Worm (Caenorhabditis elegans) whole organism, mixed stage, embryonic: ENCODE results near the gene clc-22.

Experiments used
- M03D4.4 ChIP-seq: sonication (generic microtip); optimal IDR thresholded peaks from 2 replicates; lab custom pipeline; 2017; ENCODE audit warnings: mild to moderate bottlenecking, missing genetic modification characterization, missing compliant biosample characterization
- bed-3 ChIP-seq: fragments of 200-800 bp; sonication (Bioruptor generic); optimal IDR thresholded peaks from 3 replicates; lab custom pipeline; 2018; ENCODE audit warnings: mild to moderate bottlenecking, missing genetic modification characterization, moderate library complexity, missing compliant biosample characterization
- blmp-1 ChIP-seq: fragments of 150-350 bp; optimal IDR thresholded peaks from 2 replicates; lab custom pipeline; 2014; ENCODE audit warnings: missing biosample characterization, missing genetic modification characterization
- ceh-43 ChIP-seq: fragments of 200-800 bp; sonication (Bioruptor generic); optimal IDR thresholded peaks from 2 replicates; lab custom pipeline; 2018; ENCODE audit warnings: mild to moderate bottlenecking, missing genetic modification characterization, moderate library complexity, missing compliant biosample characterization
- ces-1 ChIP-seq: fragments of 150-350 bp; optimal IDR thresholded peaks from 2 replicates; lab custom pipeline; 2014; ENCODE audit warnings: missing biosample characterization, missing genetic modification reagents, missing genetic modification characterization
- cnd-1 ChIP-seq: fragments of 200-800 bp; sonication (Bioruptor generic); optimal IDR thresholded peaks from 2 replicates; lab custom pipeline; 2018; ENCODE audit warnings: mild to moderate bottlenecking, missing genetic modification characterization, missing compliant biosample characterization
- drap-1 ChIP-seq: fragments of 200-800 bp; sonication (Bioruptor generic); optimal IDR thresholded peaks from 3 replicates; lab custom pipeline; 2018; ENCODE audit warnings: mild to moderate bottlenecking, missing genetic modification characterization, missing compliant biosample characterization
- elt-1 ChIP-seq: sonication (generic microtip); optimal IDR thresholded peaks from 2 replicates; lab custom pipeline; 2017; ENCODE audit warnings: missing genetic modification characterization, mild to moderate bottlenecking, missing compliant biosample characterization, antibody characterized with exemption, moderate library complexity, borderline replicate concordance; ENCODE audit not compliant: insufficient read depth
- ham-2 ChIP-seq: fragments of 200-800 bp; sonication (Bioruptor generic); optimal IDR thresholded peaks from 2 replicates; lab custom pipeline; 2018; ENCODE audit warnings: mild to moderate bottlenecking, missing genetic modification characterization, missing compliant biosample characterization
- hlh-1 ChIP-seq: fragments of 150-350 bp; optimal IDR thresholded peaks from 2 replicates; lab custom pipeline; 2014; ENCODE audit warnings: missing biosample characterization, missing genetic modification reagents, missing genetic modification characterization
- lin-32 ChIP-seq: fragments of 200-800 bp; sonication (Bioruptor generic); optimal IDR thresholded peaks from 2 replicates; lab custom pipeline; 2018; ENCODE audit warnings: mild to moderate bottlenecking, missing genetic modification characterization, missing compliant biosample characterization
- mab-5 ChIP-seq: fragments of 150-350 bp; optimal IDR thresholded peaks from 2 replicates; lab custom pipeline; 2014; ENCODE audit warnings: missing biosample characterization, missing genetic modification characterization
- mep-1 ChIP-seq: fragments of 150-350 bp; optimal IDR thresholded peaks from 2 replicates; lab custom pipeline; 2017; ENCODE audit warnings: missing biosample characterization, missing genetic modification reagents, missing genetic modification characterization, inconsistent platforms
- mls-2 ChIP-seq: sonication (generic microtip); optimal IDR thresholded peaks from 2 replicates; lab custom pipeline; 2016; ENCODE audit warnings: mild to moderate bottlenecking, missing genetic modification characterization, moderate library complexity, missing compliant biosample characterization
- nhr-12 ChIP-seq: fragments of 150-350 bp; optimal IDR thresholded peaks from 2 replicates; lab custom pipeline; 2014; ENCODE audit warnings: missing biosample characterization, missing genetic modification characterization
- nhr-2 ChIP-seq: fragments of 150-350 bp; optimal IDR thresholded peaks from 2 replicates; lab custom pipeline; 2014; ENCODE audit warnings: missing biosample characterization, missing genetic modification characterization
- nhr-237 ChIP-seq: fragments of 150-350 bp; optimal IDR thresholded peaks from 2 replicates; lab custom pipeline; 2014; ENCODE audit warnings: missing biosample characterization, missing genetic modification characterization
- nhr-76 ChIP-seq: sonication (generic microtip); optimal IDR thresholded peaks from 2 replicates; lab custom pipeline; 2017; ENCODE audit warnings: missing biosample characterization, missing genetic modification characterization
- pha-4 ChIP-seq: fragments of 150-350 bp; optimal IDR thresholded peaks from 2 replicates; lab custom pipeline; 2018; ENCODE audit warnings: missing biosample characterization, missing genetic modification reagents, missing genetic modification characterization
- sem-2 ChIP-seq: fragments of 200-800 bp; sonication (Bioruptor generic); optimal IDR thresholded peaks from 2 replicates; lab custom pipeline; 2018; ENCODE audit warnings: mild to moderate bottlenecking, missing genetic modification characterization, missing compliant biosample characterization
- snpc-4 ChIP-seq: fragments of 150-350 bp; optimal IDR thresholded peaks from 2 replicates; lab custom pipeline; 2014; ENCODE audit warnings: missing biosample characterization, missing genetic modification characterization
- sptf-1 ChIP-seq: sonication (generic microtip); optimal IDR thresholded peaks from 2 replicates; lab custom pipeline; 2017; ENCODE audit warnings: mild to moderate bottlenecking, missing genetic modification characterization, moderate library complexity, missing compliant biosample characterization
- tbx-8 ChIP-seq: fragments of 200-800 bp; sonication (Bioruptor generic); optimal IDR thresholded peaks from 2 replicates; lab custom pipeline; 2018; ENCODE audit warnings: mild to moderate bottlenecking, missing genetic modification characterization, moderate library complexity, missing compliant biosample characterization
- unc-120 ChIP-seq: sonication (generic microtip); optimal IDR thresholded peaks from 2 replicates; lab custom pipeline; 2017; ENCODE audit warnings: missing genetic modification characterization, missing compliant biosample characterization; ENCODE audit not compliant: poor library complexity, severe bottlenecking
- unc-39 ChIP-seq: fragments of 150-350 bp; optimal IDR thresholded peaks from 2 replicates; lab custom pipeline; 2014; ENCODE audit warnings: missing biosample characterization, missing genetic modification characterization
- unc-62 ChIP-seq: fragments of 150-350 bp; optimal IDR thresholded peaks from 2 replicates; lab custom pipeline; 2014; ENCODE audit warnings: missing biosample characterization, missing genetic modification reagents, missing genetic modification characterization
- zip-8 ChIP-seq: fragments of 150-350 bp; optimal IDR thresholded peaks from 2 replicates; lab custom pipeline; 2014; ENCODE audit warnings: missing biosample characterization, missing genetic modification characterization

The clc-22 gene

ce11 chrII:4042696-4043095 is 46.8 kb upstream of the clc-22 start:
- no peak for TF ChIP-seq pha-4 (tag; lab: Kevin White, UChicago)
- no peak for TF ChIP-seq ceh-43 (GFP tag; lab: Kevin White, UChicago)
- no peak for TF ChIP-seq unc-120
- TF ChIP-seq ces-1 (GFP tag; lab: Kevin White, UChicago) = no peak
- no peak for TF ChIP-seq sptf-1 (tag; lab: Kevin White, UChicago)
- no peak for TF ChIP-seq nhr-76 (tag; lab: Kevin White, UChicago)
- no peak for TF ChIP-seq ham-2
- no peak for TF ChIP-seq unc-62 (GFP tag; lab: Kevin White, UChicago)
- TF ChIP-seq snpc-4 (tag; lab: Kevin White, UChicago) = no peak

- TF ChIP-seq hlh-1 (tag; lab: Kevin White, UChicago) (no peak), drap-1 (GFP tag; lab: Kevin White, UChicago) (no peak), mep-1 (tag; lab: Kevin White, UChicago) (no peak), nhr-237 (tag; lab: Kevin White, UChicago) (no peak)
- TF ChIP-seq, all 35 proteins: peak for 0
Observed at ce11 chrII:4040066-4040465, 44.2 kb upstream of the clc-22 start.

- TF ChIP-seq unc-62 (GFP tag; lab: Kevin White, UChicago) = no peak
- TF ChIP-seq unc-120 = peak; percentile 49
- TF ChIP-seq snpc-4 (tag; lab: Kevin White, UChicago) = no peak
- TF ChIP-seq hlh-1 (tag; lab: Kevin White, UChicago) = peak; percentile 32
- no peak for TF ChIP-seq cnd-1 (tag; lab: Kevin White, UChicago)
- no peak for TF ChIP-seq mab-5 (tag; lab: Kevin White, UChicago)
Observed at ce11 chrII:4038541-4038940, 42.7 kb upstream of the clc-22 start, which contains the start of gene pqn-48. pqn-48 (plus strand) TSS chrII:4038884.

- TF ChIP-seq tbx-8 (no peak), sem-2 (no peak), nhr-237 (tag; lab: Kevin White, UChicago) (no peak), sptf-1 (tag; lab: Kevin White, UChicago) (no peak)
- TF ChIP-seq, all 35 proteins: peak for 0
Observed at ce11 chrII:4032293-4032692, 36.4 kb upstream of the clc-22 start, which contains the start of gene K07D4.4. K07D4.4 (minus strand) TSS chrII:4032393.

- TF ChIP-seq unc-39 (tag; lab: Kevin White, UChicago) = no peak
- no peak for TF ChIP-seq unc-120
- TF ChIP-seq zip-8 (tag; lab: Kevin White, UChicago) = no peak
- TF ChIP-seq sem-2 = no peak
- no peak for TF ChIP-seq M03D4.4 (tag; lab: Kevin White, UChicago)
- no peak for TF ChIP-seq mls-2 (tag; lab: Kevin White, UChicago)
- no peak for TF ChIP-seq ham-2
- no peak for TF ChIP-seq blmp-1 (tag; lab: Kevin White, UChicago)
- TF ChIP-seq drap-1 (GFP tag; lab: Kevin White, UChicago) = no peak
- TF ChIP-seq, all 35 proteins: peak for 0
Observed at ce11 chrII:4028276-4028675, 32.4 kb upstream of the clc-22 start, which contains the start of gene K07D4.9. K07D4.9 (plus strand) TSS chrII:4028576.

- no peak for TF ChIP-seq sem-2
Observed at ce11 chrII:4025462-4025861, 29.6 kb upstream of the clc-22 start, which contains the start of gene K07D4.5. K07D4.5 (minus strand) TSS chrII:4025562.

ce11 chrII:4018617-4019016 is 22.7 kb upstream of the clc-22 start, which contains the start of gene K07D4.6:
K07D4.6 (minus strand) TSS chrII:4018717.
- no peak for TF ChIP-seq tbx-8
- no peak for TF ChIP-seq ceh-43 (GFP tag; lab: Kevin White, UChicago)
- TF ChIP-seq nhr-237 (tag; lab: Kevin White, UChicago) = no peak
- no peak for TF ChIP-seq bed-3
- TF ChIP-seq sem-2 = no peak
- TF ChIP-seq lin-32 (GFP tag; lab: Kevin White, UChicago) = no peak
- no peak for TF ChIP-seq nhr-76 (tag; lab: Kevin White, UChicago)
- no peak for TF ChIP-seq snpc-4 (tag; lab: Kevin White, UChicago)
- no peak for TF ChIP-seq blmp-1 (tag; lab: Kevin White, UChicago)
- no peak for TF ChIP-seq nhr-12
- TF ChIP-seq elt-1 (tag; lab: Kevin White, UChicago) = no peak
- no peak for TF ChIP-seq ces-1 (GFP tag; lab: Kevin White, UChicago)
- no peak for TF ChIP-seq unc-120
- TF ChIP-seq nhr-2 (tag; lab: Kevin White, UChicago) = no peak
- TF ChIP-seq hlh-1 (tag; lab: Kevin White, UChicago) = no peak
